Worm (Caenorhabditis elegans): ENCODE results near the gene Y39A1A.2.

ce11 chrIII:10578873-10579272, 24.5 kb downstream of the Y39A1A.2 start:
- TF ChIP-seq eyg-1 (tag; optimal IDR thresholded peaks at IDR 0.05) (no peak), pag-3 (tag; optimal IDR thresholded peaks at IDR 0.05; ENCODE audit: borderline replicate concordance) (no peak), fkh-10 (GFP tag; optimal IDR thresholded peaks at IDR 0.05) (no peak), nhr-11 (tag; optimal IDR thresholded peaks at IDR 0.05) (no peak), dmd-4 (tag; optimal IDR thresholded peaks at IDR 0.05; ENCODE audit: borderline replicate concordance) (no peak), ama-1 (optimal IDR thresholded peaks at IDR 0.05) (no peak), ceh-30 (tag; optimal IDR thresholded peaks at IDR 0.05) (no peak), mec-3 (tag; optimal IDR thresholded peaks at IDR 0.05; ENCODE audit: borderline replicate concordance) (no peak)

Measured in whole organism, late embryonic.